Worm (Caenorhabditis elegans) whole organism, L4 larva: Measurements from ENCODE around the gene qua-1.

Experiments
- ceh-62 ChIP-seq: sonication (generic microtip); optimal IDR thresholded peaks from 2 replicates; lab custom pipeline; 2017; ENCODE audit warnings: missing biosample characterization, missing genetic modification characterization
- fkh-10 ChIP-seq: fragments of 150-350 bp; optimal IDR thresholded peaks from 2 replicates; lab custom pipeline; 2014; ENCODE audit warnings: missing biosample characterization, missing genetic modification reagents, missing genetic modification characterization

DNA sequence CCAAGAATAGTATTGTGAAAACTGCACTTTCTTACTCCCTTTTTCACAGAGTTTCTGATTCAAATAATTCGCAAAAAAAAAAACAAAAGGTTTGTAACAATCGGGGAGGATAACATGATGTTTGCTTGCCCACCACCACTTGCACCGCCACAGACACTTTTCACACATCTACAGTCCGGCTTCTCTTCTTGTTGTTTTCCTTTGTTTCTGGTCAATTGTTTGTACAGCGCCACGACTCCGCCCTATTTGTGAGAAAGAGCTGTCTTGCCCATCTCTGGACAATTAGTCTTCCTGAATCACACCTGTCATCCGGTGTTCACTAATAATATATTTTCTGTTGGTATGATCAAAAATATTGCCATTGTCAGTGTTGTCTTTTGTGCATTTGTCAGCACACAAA is 32.4 kb downstream of the qua-1 start, which contains the start of gene M110.9:
- TF ChIP-seq fkh-10 (GFP tag; lab: Kevin White, UChicago) (no peak), ceh-62 (tag; lab: Kevin White, UChicago) (no peak)
